Worm (Caenorhabditis elegans): ENCODE results near the gene dmd-8.
A peak's percentile ranks its signal among the peaks of the same experiment; 100 is the strongest.

dmd-8 gene

ce11 chrV:311485-312090, 24.7 kb downstream of the dmd-8 start, which contains the start of gene phf-10 (continued):
- TF ChIP-seq ceh-82 (tag; optimal IDR thresholded peaks at IDR 0.05) (peak in 1 of 3 experiments; percentile 6), hpl-2 (GFP tag; optimal IDR thresholded peaks at IDR 0.05) (no peak), xbp-1 (tag; optimal IDR thresholded peaks at IDR 0.05) (peak; percentile 35), nhr-19 (GFP tag; conservative IDR thresholded peaks at IDR 0.05) (peak; percentile 15; the same call in 1 of the 2 replicates), efl-1 (optimal IDR thresholded peaks at IDR 0.05) (peak; percentile 16 to 76), efl-1 (GFP tag; optimal IDR thresholded peaks at IDR 0.05 in 1 of 2) (peak; percentile 75 to 97), nhr-77 (tag; optimal IDR thresholded peaks at IDR 0.05) (no peak), F16B12.6 (tag; optimal IDR thresholded peaks at IDR 0.05) (peak; percentile 83), aly-2 (tag; optimal IDR thresholded peaks at IDR 0.05) (no peak), dpl-1 (GFP tag; optimal IDR thresholded peaks at IDR 0.05) (peak; percentile 36 to 75 (median 74)), zag-1 (tag; optimal IDR thresholded peaks at IDR 0.05) (no peak), dsc-1 (tag; optimal IDR thresholded peaks at IDR 0.05) (peak; percentile 39), tbx-2 (tag; optimal IDR thresholded peaks at IDR 0.05) (peak; percentile 46), nhr-76 (tag; optimal IDR thresholded peaks at IDR 0.05) (no peak), nhr-85 (tag) (no peak), unc-98 (GFP tag; IDR thresholded peaks at IDR 0.05) (no peak), C16A3.4 (tag; optimal IDR thresholded peaks at IDR 0.05) (peak; percentile 23), ceh-8 (GFP tag; optimal IDR thresholded peaks at IDR 0.05) (no peak), aha-1 (tag; optimal IDR thresholded peaks at IDR 0.05) (no peak), nhr-12 (tag; optimal IDR thresholded peaks at IDR 0.05) (no peak)

- TF ChIP-seq C16A3.4 (tag; optimal IDR thresholded peaks at IDR 0.05) (no peak), nhr-85 (tag) (peak; percentile 44), F16B12.6 (tag; optimal IDR thresholded peaks at IDR 0.05) (no peak), ceh-63 (GFP tag; optimal IDR thresholded peaks at IDR 0.05) (no peak), efl-1 (optimal IDR thresholded peaks at IDR 0.05) (no peak), efl-1 (GFP tag; optimal IDR thresholded peaks at IDR 0.05 in 1 of 2) (peak in 1 of 2 experiments; percentile 86)
These were observed 31.6 kb downstream of the dmd-8 start, which contains the start of gene F33E11.3 for ce11 chrV:304613-305012. Gene F33E11.3 (minus strand): TSS chrV:304713.

- TF ChIP-seq unc-98 (GFP tag; IDR thresholded peaks at IDR 0.05) (no peak), ztf-4 (tag; optimal IDR thresholded peaks at IDR 0.05) (no peak), mab-9 (GFP tag; IDR thresholded peaks at IDR 0.05) (no peak), ceh-90 (tag; optimal IDR thresholded peaks at IDR 0.05) (no peak), lin-39 (tag; optimal IDR thresholded peaks at IDR 0.05) (no peak), mep-1 (tag; optimal IDR thresholded peaks at IDR 0.05) (no peak), fos-1 (tag; optimal IDR thresholded peaks at IDR 0.05) (no peak), grh-1 (GFP tag; IDR thresholded peaks at IDR 0.05) (no peak), tbx-2 (tag; optimal IDR thresholded peaks at IDR 0.05) (no peak), C16A3.4 (tag; optimal IDR thresholded peaks at IDR 0.05) (no peak), unc-86 (tag; optimal IDR thresholded peaks at IDR 0.05) (no peak), nhr-77 (tag; optimal IDR thresholded peaks at IDR 0.05) (no peak), dpl-1 (GFP tag; optimal IDR thresholded peaks at IDR 0.05) (no peak), nhr-76 (tag; optimal IDR thresholded peaks at IDR 0.05) (no peak), nhr-85 (tag) (no peak), pag-3 (tag; optimal IDR thresholded peaks at IDR 0.05; ENCODE audit: borderline replicate concordance, insufficient read depth) (no peak), egl-27 (tag; optimal IDR thresholded peaks at IDR 0.05) (no peak)
These were observed 33.0 kb downstream of the dmd-8 start for ce11 chrV:303271-303670.

- TF ChIP-seq ets-5 (GFP tag; IDR thresholded peaks at IDR 0.05) (no peak), elt-2 (tag; optimal IDR thresholded peaks at IDR 0.05) (no peak), nhr-12 (tag; optimal IDR thresholded peaks at IDR 0.05) (no peak)
These were observed 37.9 kb downstream of the dmd-8 start for ce11 chrV:298395-298794.

ce11 chrV:297424-297991, 38.7 kb downstream of the dmd-8 start, which contains the start of gene F33E11.2:
Gene F33E11.2 (plus strand): TSS chrV:297947.
- TF ChIP-seq nhr-12 (tag; optimal IDR thresholded peaks at IDR 0.05): no peak
- TF ChIP-seq dsc-1 (tag; optimal IDR thresholded peaks at IDR 0.05): no peak
- no peak for TF ChIP-seq nhr-90 (tag; optimal IDR thresholded peaks at IDR 0.05; ENCODE audit: poor library complexity)
- TF ChIP-seq snpc-4 (tag; optimal IDR thresholded peaks at IDR 0.05): no peak
- TF ChIP-seq alr-1 (tag; optimal IDR thresholded peaks at IDR 0.05; ENCODE audit: borderline replicate concordance): no peak
- TF ChIP-seq nhr-76 (tag; optimal IDR thresholded peaks at IDR 0.05): no peak
- TF ChIP-seq xbp-1 (tag; optimal IDR thresholded peaks at IDR 0.05): no peak
- TF ChIP-seq tbx-2 (tag; optimal IDR thresholded peaks at IDR 0.05): no peak
- no peak for TF ChIP-seq hlh-4 (tag; optimal IDR thresholded peaks at IDR 0.05)
- TF ChIP-seq ceh-63 (GFP tag; optimal IDR thresholded peaks at IDR 0.05): no peak
- no peak for TF ChIP-seq zag-1 (tag; optimal IDR thresholded peaks at IDR 0.05)
- TF ChIP-seq pqm-1 (tag; optimal IDR thresholded peaks at IDR 0.05): no peak
- TF ChIP-seq grh-1 (GFP tag; IDR thresholded peaks at IDR 0.05): no peak
- TF ChIP-seq nhr-71 (tag; optimal IDR thresholded peaks at IDR 0.05): no peak
- no peak for TF ChIP-seq tlp-1 (tag; optimal IDR thresholded peaks at IDR 0.05)
- no peak for TF ChIP-seq fkh-8 (tag; optimal IDR thresholded peaks at IDR 0.05)
- no peak for TF ChIP-seq lin-15B (tag; optimal IDR thresholded peaks at IDR 0.05)
- no peak for TF ChIP-seq lsy-2 (tag; optimal IDR thresholded peaks at IDR 0.05)
- TF ChIP-seq lin-39 (tag; optimal IDR thresholded peaks at IDR 0.05): no peak
